Fruit fly (Drosophila melanogaster) whole organism: ENCODE measurements around the gene CG12091.

Source experiments
- CG8478 ChIP-seq: fragments of >200 bp; optimal IDR thresholded peaks from 2 replicates; lab custom pipeline; 2018; ENCODE audit warnings: inconsistent platforms
- EcR ChIP-seq, 2 experiments: fragments of >200 bp; optimal IDR thresholded peaks; 2 replicates each; lab custom pipeline; 2017; ENCODE audit warnings: missing biosample characterization in 2 of 2, missing genetic modification characterization in 2 of 2, missing genetic modification reagents in 2 of 2
- pan ChIP-seq: fragments of >200 bp; optimal IDR thresholded peaks from 2 replicates; lab custom pipeline; 2017
- usp ChIP-seq: fragments of >200 bp; optimal IDR thresholded peaks from 2 replicates; lab custom pipeline; 2017; ENCODE audit warnings: missing biosample characterization, missing genetic modification characterization, mixed read lengths

dm6 chr3L:1488592-1489183 is 47.9 kb downstream of the CG12091 start:
- TF ChIP-seq EcR (GFP tag; optimal IDR thresholded peaks at IDR 0.05; lab: Kevin White, UChicago) (no peak), pan (lab: Kevin White, UChicago) (no peak), CG8478 (lab: Kevin White, UChicago) (no peak), usp (GFP tag; lab: Kevin White, UChicago) (no peak)
